Fruit fly (Drosophila melanogaster): ENCODE results near the gene Dnaaf6.

Gene Dnaaf6

dm6 chr3L:14665802-14666351, 18.7 kb upstream of the Dnaaf6 start:
- peak; percentile 88 for TF ChIP-seq bcd (GFP tag; optimal IDR thresholded peaks at IDR 0.05)
- peak; percentile 78 for TF ChIP-seq odd (GFP tag; optimal IDR thresholded peaks at IDR 0.05)
- TF ChIP-seq CG10565 (GFP tag; optimal IDR thresholded peaks at IDR 0.05), result peak; percentile 60
- TF ChIP-seq CG18599 (GFP tag; optimal IDR thresholded peaks at IDR 0.05), result peak; percentile 94
- no peak for TF ChIP-seq Lpt (GFP tag; optimal IDR thresholded peaks at IDR 0.05)
- no peak for TF ChIP-seq pfk (GFP tag; optimal IDR thresholded peaks at IDR 0.05)
- TF ChIP-seq gsb-n (tag; optimal IDR thresholded peaks at IDR 0.05), result peak; percentile 84
- TF ChIP-seq H2.0 (GFP tag; IDR thresholded peaks at IDR 0.05), result peak; percentile 82
- peak; percentile 88 for TF ChIP-seq CG1647 (GFP tag; optimal IDR thresholded peaks at IDR 0.05)
- peak; percentile 80 for TF ChIP-seq CG4404 (GFP tag; IDR thresholded peaks at IDR 0.05)
- TF ChIP-seq Atf3 (GFP tag; optimal IDR thresholded peaks at IDR 0.05), result peak; percentile 88
- no peak for TF ChIP-seq Dll (GFP tag; IDR thresholded peaks at IDR 0.05; ENCODE audit: partially characterized antibody)
- TF ChIP-seq CG15514 (GFP tag; optimal IDR thresholded peaks at IDR 0.05), result peak; percentile 77
- peak; percentile 92 for TF ChIP-seq ara (GFP tag; IDR thresholded peaks at IDR 0.05)
- peak; percentile 80 for TF ChIP-seq Gug (GFP tag; IDR thresholded peaks at IDR 0.05)
- peak; percentile 92 for TF ChIP-seq dmrt11E (tag; optimal IDR thresholded peaks at IDR 0.05)
- TF ChIP-seq chn (GFP tag; optimal IDR thresholded peaks at IDR 0.05), result peak; percentile 90
- TF ChIP-seq crol (GFP tag; IDR thresholded peaks at IDR 0.05), result peak; percentile 53
- peak; percentile 85 for TF ChIP-seq CG12299 (tag; optimal IDR thresholded peaks at IDR 0.05)
- TF ChIP-seq CG4707 (GFP tag; optimal IDR thresholded peaks at IDR 0.05), result peak; percentile 86
- peak; percentile 84 for TF ChIP-seq CG10959 (GFP tag; IDR thresholded peaks at IDR 0.05)
- peak; percentile 92 for TF ChIP-seq CG11504 (tag; optimal IDR thresholded peaks at IDR 0.05)
- TF ChIP-seq CG13424 (tag; optimal IDR thresholded peaks at IDR 0.05), result peak; percentile 91
- TF ChIP-seq ab (GFP tag; optimal IDR thresholded peaks at IDR 0.05), result peak; percentile 60
- peak; percentile 93 for TF ChIP-seq CG31441 (GFP tag; IDR thresholded peaks at IDR 0.05)
- peak; percentile 50 for TF ChIP-seq Sry-δ (GFP tag; optimal IDR thresholded peaks at IDR 0.05)
- TF ChIP-seq CG17385 (GFP tag; optimal IDR thresholded peaks at IDR 0.05), result peak; percentile 86
- peak; percentile 62; the same call in 1 of the 2 replicates for TF ChIP-seq Taf1 (GFP tag; IDR thresholded peaks at IDR 0.05)
- peak; percentile 82 for TF ChIP-seq ewg (GFP tag; optimal IDR thresholded peaks at IDR 0.05)
- TF ChIP-seq HLH54F (GFP tag; optimal IDR thresholded peaks at IDR 0.05), result peak; percentile 87
- TF ChIP-seq Gsc (GFP tag; IDR thresholded peaks at IDR 0.05), result no peak; the same call in 1 of the 2 replicates
- TF ChIP-seq bsh (GFP tag; optimal IDR thresholded peaks at IDR 0.05), result peak; percentile 88 to 95
- TF ChIP-seq ken (GFP tag; IDR thresholded peaks at IDR 0.05), result peak; percentile 81
- peak; percentile 85 for TF ChIP-seq NK7.1 (GFP tag; optimal IDR thresholded peaks at IDR 0.05)
- TF ChIP-seq CG2678 (tag; optimal IDR thresholded peaks at IDR 0.05), result peak; percentile 83
- TF ChIP-seq seq (GFP tag; IDR thresholded peaks at IDR 0.05), result peak; percentile 83
- peak; percentile 64 for TF ChIP-seq CG3163 (GFP tag; optimal IDR thresholded peaks at IDR 0.05)
- TF ChIP-seq tap (tag; optimal IDR thresholded peaks at IDR 0.05), result peak; percentile 89
- TF ChIP-seq CG10321 (GFP tag; IDR thresholded peaks at IDR 0.05), result no peak
- TF ChIP-seq bowl (GFP tag; IDR thresholded peaks at IDR 0.05), result 0 out of 2 replicates have a peak, but pooled peaks have one; percentile 57
- TF ChIP-seq CG8388 (GFP tag; optimal IDR thresholded peaks at IDR 0.05), result peak; percentile 85
- peak; percentile 87 for TF ChIP-seq CG14667 (GFP tag; IDR thresholded peaks at IDR 0.05)
- peak; percentile 88 for TF ChIP-seq Abd-B (GFP tag; optimal IDR thresholded peaks at IDR 0.05)
- peak; percentile 37; the same call in 1 of the 2 replicates for TF ChIP-seq Oaz (GFP tag; IDR thresholded peaks at IDR 0.05)
- TF ChIP-seq CG4282 (GFP tag; optimal IDR thresholded peaks at IDR 0.05), result peak; percentile 83
- peak; percentile 85 for TF ChIP-seq Side (GFP tag; optimal IDR thresholded peaks at IDR 0.05)
- TF ChIP-seq scrt (GFP tag; optimal IDR thresholded peaks at IDR 0.05), result peak; percentile 76
- TF ChIP-seq slou (GFP tag; optimal IDR thresholded peaks at IDR 0.05), result peak; percentile 80
- TF ChIP-seq HmgD (GFP tag; optimal IDR thresholded peaks at IDR 0.05), result peak; percentile 76
- peak; percentile 82 for TF ChIP-seq CG4730 (GFP tag; IDR thresholded peaks at IDR 0.05)
